Fruit fly (Drosophila melanogaster): ENCODE results near the gene Idgf1.

Gene Idgf1

DNA sequence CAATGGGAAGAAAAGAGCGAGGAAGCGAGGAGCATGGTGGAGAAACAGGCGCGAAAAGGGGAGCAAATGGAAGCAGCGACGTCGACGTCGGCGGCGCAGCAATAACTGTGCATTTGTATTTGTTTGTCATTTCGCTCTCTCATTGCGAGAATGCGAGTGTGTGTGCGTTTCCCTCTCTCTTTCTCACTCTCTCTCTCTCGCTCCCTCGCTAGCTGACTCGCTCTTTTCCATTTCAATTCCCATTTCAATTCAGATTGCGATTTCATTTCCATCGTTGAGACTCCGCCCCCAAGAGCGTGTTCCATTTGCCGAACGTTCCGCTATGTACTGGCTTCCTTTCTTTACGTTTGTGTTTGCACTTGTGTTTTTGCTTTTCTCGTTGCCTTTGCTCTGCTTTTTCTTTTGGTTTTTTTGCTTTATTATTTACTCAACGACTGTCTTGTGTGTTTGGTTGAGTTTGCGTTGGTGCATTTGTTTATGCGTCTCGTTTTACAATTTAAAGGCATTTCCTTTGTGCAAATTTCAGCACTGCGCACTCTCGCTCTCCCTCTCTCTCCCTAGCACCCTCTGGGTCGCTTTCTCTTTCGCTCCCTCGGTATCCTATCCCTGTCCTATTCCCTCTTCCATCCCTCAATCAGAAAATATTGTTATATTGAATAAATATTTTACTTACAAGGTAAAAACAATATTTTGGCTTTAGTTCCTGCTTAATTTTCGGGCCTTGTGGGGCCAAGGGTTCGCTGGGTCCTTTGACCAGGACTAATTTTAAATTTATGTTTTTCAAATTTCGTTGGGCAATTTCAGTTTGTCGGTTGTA is 22.2 kb upstream of the Idgf1 start:
- TF ChIP-seq Eip78C (GFP tag) (peak; percentile 12), ss (GFP tag; optimal IDR thresholded peaks at IDR 0.05) (peak in 1 of 2 experiments; percentile 24), fkh (GFP tag; optimal IDR thresholded peaks at IDR 0.05) (peak; percentile 85), Hr4 (GFP tag; optimal IDR thresholded peaks at IDR 0.05) (no peak), CG6808 (GFP tag; optimal IDR thresholded peaks at IDR 0.05) (no peak), dac (GFP tag; optimal IDR thresholded peaks at IDR 0.05) (peak; percentile 57)

DNA sequence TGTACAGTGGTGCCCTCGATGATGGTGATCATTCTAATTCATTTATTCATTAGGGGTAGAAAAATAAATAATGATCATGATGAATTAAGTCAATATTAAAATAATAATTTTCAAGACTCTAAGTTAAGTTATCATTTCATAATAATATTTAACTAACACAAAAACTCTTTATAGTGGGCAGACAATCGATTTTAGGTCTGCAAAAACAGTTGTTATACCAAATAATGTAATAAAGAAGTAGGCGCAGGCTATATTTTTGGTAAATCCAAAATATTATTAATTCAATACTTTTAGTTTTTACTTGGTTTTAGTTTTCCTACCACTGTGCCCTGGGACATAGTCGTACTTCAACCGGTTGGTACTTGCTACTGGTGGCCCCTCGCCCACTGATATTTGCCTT is 9.4 kb upstream of the Idgf1 start:
- TF ChIP-seq dac (GFP tag; optimal IDR thresholded peaks at IDR 0.05) (no peak), CG1621 (tag; optimal IDR thresholded peaks at IDR 0.05) (no peak), CG31627 (GFP tag; optimal IDR thresholded peaks at IDR 0.05) (no peak), CG15336 (GFP tag; IDR thresholded peaks at IDR 0.05) (no peak), CG8632 (GFP tag; optimal IDR thresholded peaks at IDR 0.05) (peak; percentile 42), spab (GFP tag; optimal IDR thresholded peaks at IDR 0.05) (peak; percentile 21), fkh (GFP tag; optimal IDR thresholded peaks at IDR 0.05) (no peak), lz (GFP tag; optimal IDR thresholded peaks at IDR 0.05) (no peak), CG11902 (GFP tag; optimal IDR thresholded peaks at IDR 0.05) (no peak), fd59A (GFP tag; optimal IDR thresholded peaks at IDR 0.05) (peak; percentile 21), CG10669 (GFP tag; optimal IDR thresholded peaks at IDR 0.05) (no peak), Eip75B (GFP tag; optimal IDR thresholded peaks at IDR 0.05) (peak; percentile 3), net (GFP tag; optimal IDR thresholded peaks at IDR 0.05) (peak; percentile 10), CG4318 (GFP tag; optimal IDR thresholded peaks at IDR 0.05) (peak; percentile 2), CG8119 (GFP tag; IDR thresholded peaks at IDR 0.05) (peak; percentile 54; the same call in 2 of the 3 replicates), OdsH (GFP tag; optimal IDR thresholded peaks at IDR 0.05) (peak; percentile 27), ss (GFP tag; optimal IDR thresholded peaks at IDR 0.05) (peak in 1 of 2 experiments; percentile 8), eg (GFP tag; IDR thresholded peaks at IDR 0.05) (no peak), CG34406 (GFP tag; optimal IDR thresholded peaks at IDR 0.05) (no peak), acj6 (GFP tag; optimal IDR thresholded peaks at IDR 0.05) (peak; percentile 36), cyc (GFP tag; optimal IDR thresholded peaks at IDR 0.05) (no peak), salr (GFP tag; optimal IDR thresholded peaks at IDR 0.05) (peak in 1 of 2 experiments; percentile 57), Sox15 (GFP tag; optimal IDR thresholded peaks at IDR 0.05) (no peak), esn (GFP tag; optimal IDR thresholded peaks at IDR 0.05) (no peak), Ets21C (GFP tag; optimal IDR thresholded peaks at IDR 0.05) (no peak), CG10631 (GFP tag; optimal IDR thresholded peaks at IDR 0.05) (peak; percentile 40), Gug (GFP tag; IDR thresholded peaks at IDR 0.05) (no peak), CG6854 (GFP tag; optimal IDR thresholded peaks at IDR 0.05) (no peak), Hr38 (GFP tag; optimal IDR thresholded peaks at IDR 0.05) (no peak), pdm3 (GFP tag; optimal IDR thresholded peaks at IDR 0.05) (peak; percentile 21), fd85E (GFP tag; optimal IDR thresholded peaks at IDR 0.05) (no peak), Sox14 (GFP tag; optimal IDR thresholded peaks at IDR 0.05) (no peak), Met (GFP tag; optimal IDR thresholded peaks at IDR 0.05) (no peak), achi (GFP tag; optimal IDR thresholded peaks at IDR 0.05) (peak; percentile 38), CG6163 (GFP tag; IDR thresholded peaks at IDR 0.05) (0 out of 3 replicates have a peak, but pooled peaks have one; percentile 13), Lpt (GFP tag; optimal IDR thresholded peaks at IDR 0.05) (no peak), topi (GFP tag; optimal IDR thresholded peaks at IDR 0.05) (no peak), CG11762 (GFP tag; optimal IDR thresholded peaks at IDR 0.05; ENCODE audit: insufficient read depth) (no peak), Blimp-1 (GFP tag; optimal IDR thresholded peaks at IDR 0.05) (no peak), Smox (GFP tag; optimal IDR thresholded peaks at IDR 0.05) (no peak), CG7368 (GFP tag; optimal IDR thresholded peaks at IDR 0.05) (no peak), CG32006 (GFP tag; optimal IDR thresholded peaks at IDR 0.05) (peak; percentile 59), CG6808 (GFP tag; optimal IDR thresholded peaks at IDR 0.05) (no peak), vri (GFP tag; optimal IDR thresholded peaks at IDR 0.05) (no peak), Eip78C (GFP tag) (peak; percentile 71), CG9139 (GFP tag; optimal IDR thresholded peaks at IDR 0.05) (no peak), CG6276 (GFP tag; optimal IDR thresholded peaks at IDR 0.05) (peak; percentile 15)
